Worm (Caenorhabditis elegans): ENCODE measurements around the gene R74.7.

Gene R74.7

ce11 chrIII:4227363-4227762 is 23.1 kb downstream of the R74.7 start:
- no peak for TF ChIP-seq F57C9.4 (tag; optimal IDR thresholded peaks at IDR 0.05)
- TF ChIP-seq nhr-80 (tag; optimal IDR thresholded peaks at IDR 0.05) = peak; percentile 65

- no peak for TF ChIP-seq ceh-79 (tag; optimal IDR thresholded peaks at IDR 0.05)
- TF ChIP-seq sea-2 (GFP tag; IDR thresholded peaks at IDR 0.05) = no peak
- no peak for TF ChIP-seq unc-62 (GFP tag; optimal IDR thresholded peaks at IDR 0.05)
- TF ChIP-seq die-1 (tag; optimal IDR thresholded peaks at IDR 0.05) = no peak
- TF ChIP-seq let-607 (tag; optimal IDR thresholded peaks at IDR 0.05) = no peak
- TF ChIP-seq aptf-3 (GFP tag; IDR thresholded peaks at IDR 0.05) = no peak
Observed at ce11 chrIII:4228008-4228407, 23.8 kb downstream of the R74.7 start, which contains the start of gene mpk-1. TSS of gene mpk-1 (minus strand) at chrIII:4228108.

ce11 chrIII:4228841-4229240 is 24.6 kb downstream of the R74.7 start, which contains the start of gene F43C1.5:
TSS of gene F43C1.5 (plus strand) at chrIII:4229141.
- TF ChIP-seq Y56A3A.18 (GFP tag; IDR thresholded peaks at IDR 0.05) = no peak
- TF ChIP-seq F37B4.10 (GFP tag; IDR thresholded peaks at IDR 0.05) = no peak
- no peak for TF ChIP-seq ceh-40 (GFP tag; IDR thresholded peaks at IDR 0.05)
- TF ChIP-seq hmg-20 (GFP tag; IDR thresholded peaks at IDR 0.05) = no peak
- TF ChIP-seq gei-17 (GFP tag; optimal IDR thresholded peaks at IDR 0.05) = no peak
- no peak for TF ChIP-seq ceh-27 (GFP tag; optimal IDR thresholded peaks at IDR 0.05)
- TF ChIP-seq ceh-58 (GFP tag; IDR thresholded peaks at IDR 0.05) = no peak
- TF ChIP-seq F52B5.7 (tag; optimal IDR thresholded peaks at IDR 0.05) = no peak
- no peak for TF ChIP-seq hsf-1 (GFP tag; IDR thresholded peaks at IDR 0.05)
- no peak for TF ChIP-seq B0035.1 (tag; optimal IDR thresholded peaks at IDR 0.05)
- no peak for TF ChIP-seq lir-1 (GFP tag; conservative IDR thresholded peaks at IDR 0.05)

ce11 chrIII:4230092-4230491 is 25.9 kb downstream of the R74.7 start:
- TF ChIP-seq B0336.3 (GFP tag; IDR thresholded peaks at IDR 0.05) = no peak
- no peak for TF ChIP-seq somi-1 (GFP tag; optimal IDR thresholded peaks at IDR 0.05)
- TF ChIP-seq madf-6 (GFP tag; IDR thresholded peaks at IDR 0.05) = peak; percentile 61
- peak; percentile 49; the same call in 1 of the 2 replicates for TF ChIP-seq ceh-91 (GFP tag; IDR thresholded peaks at IDR 0.05)
- no peak for TF ChIP-seq aptf-2 (GFP tag; conservative IDR thresholded peaks at IDR 0.05)
- no peak for TF ChIP-seq hlh-26 (GFP tag; conservative IDR thresholded peaks at IDR 0.05)
- TF ChIP-seq zfh-2 (GFP tag; conservative IDR thresholded peaks at IDR 0.05) = no peak
- no peak for TF ChIP-seq attf-3 (GFP tag; conservative IDR thresholded peaks at IDR 0.05)
- no peak for TF ChIP-seq die-1 (tag; optimal IDR thresholded peaks at IDR 0.05)
- no peak for TF ChIP-seq nfya-1 (tag; optimal IDR thresholded peaks at IDR 0.05; ENCODE audit: borderline replicate concordance, insufficient read depth)
- 0 out of 2 replicates have a peak, but pooled peaks have one; percentile 19 for TF ChIP-seq hmg-1.2 (GFP tag; IDR thresholded peaks at IDR 0.05)
- no peak for TF ChIP-seq athp-1 (tag; optimal IDR thresholded peaks at IDR 0.05)
- no peak for TF ChIP-seq zim-3 (tag; optimal IDR thresholded peaks at IDR 0.05)
- no peak for TF ChIP-seq F49E8.2 (tag; optimal IDR thresholded peaks at IDR 0.05; ENCODE audit: insufficient read depth)
- TF ChIP-seq efl-1 (GFP tag; optimal IDR thresholded peaks at IDR 0.05) = no peak
- 0 out of 2 replicates have a peak, but pooled peaks have one; percentile 22 for TF ChIP-seq madf-8 (GFP tag; conservative IDR thresholded peaks at IDR 0.05)
- no peak for TF ChIP-seq pbrm-1 (GFP tag; IDR thresholded peaks at IDR 0.05)
- TF ChIP-seq gei-17 (GFP tag; optimal IDR thresholded peaks at IDR 0.05) = no peak
- no peak for TF ChIP-seq chd-7 (tag; optimal IDR thresholded peaks at IDR 0.05)
- no peak for TF ChIP-seq attf-5 (GFP tag; optimal IDR thresholded peaks at IDR 0.05)
- no peak for TF ChIP-seq hlh-12 (tag; optimal IDR thresholded peaks at IDR 0.05)
- TF ChIP-seq D2030.7 (GFP tag; IDR thresholded peaks at IDR 0.05) = peak; percentile 27; the same call in 1 of the 2 replicates
- no peak for TF ChIP-seq T07F8.4 (tag; optimal IDR thresholded peaks at IDR 0.05)
- TF ChIP-seq mel-28 (tag; optimal IDR thresholded peaks at IDR 0.05; ENCODE audit: borderline replicate concordance) = no peak
- peak; percentile 58 for TF ChIP-seq him-1 (tag; optimal IDR thresholded peaks at IDR 0.05)
- no peak for TF ChIP-seq pha-4 (tag; optimal IDR thresholded peaks at IDR 0.05)
- TF ChIP-seq F57A8.1 (GFP tag; optimal IDR thresholded peaks at IDR 0.05) = no peak
- peak; percentile 15 for TF ChIP-seq xnd-1 (tag; optimal IDR thresholded peaks at IDR 0.05)

All from whole organism, young adult.